Fruit fly (Drosophila melanogaster) whole organism, embryonic: Measurements from ENCODE around the gene ckd.

Experiments used
- B-H2 ChIP-seq: fragments of 200-800 bp; sonication (Bioruptor generic); optimal IDR thresholded peaks from 2 replicates; lab custom pipeline; 2018; ENCODE audit warnings: missing biosample characterization, mild to moderate bottlenecking, missing genetic modification characterization
- Bdp1 ChIP-seq: fragments of 200-800 bp; sonication (Bioruptor generic); optimal IDR thresholded peaks from 3 replicates; lab custom pipeline; 2016; ENCODE audit warnings: missing biosample characterization, missing genetic modification characterization
- CG10274 ChIP-seq: fragments of 200-800 bp; sonication (Bioruptor generic); optimal IDR thresholded peaks from 3 replicates; lab custom pipeline; 2017; ENCODE audit warnings: missing biosample characterization, mild to moderate bottlenecking, missing genetic modification characterization
- CG10462 ChIP-seq: fragments of 200-800 bp; sonication (Bioruptor generic); optimal IDR thresholded peaks from 2 replicates; lab custom pipeline; 2016; ENCODE audit warnings: missing biosample characterization, missing genetic modification characterization
- CG10543 ChIP-seq: fragments of 200-800 bp; sonication (Bioruptor generic); optimal IDR thresholded peaks from 3 replicates; lab custom pipeline; 2017; ENCODE audit warnings: missing biosample characterization, mild to moderate bottlenecking, missing genetic modification characterization, moderate library complexity
- CG10979 ChIP-seq: fragments of 200-800 bp; sonication (Bioruptor generic); optimal IDR thresholded peaks from 2 replicates; lab custom pipeline; 2018; ENCODE audit warnings: missing biosample characterization, mild to moderate bottlenecking, missing genetic modification characterization, moderate library complexity
- CG11560 ChIP-seq: fragments of 200-800 bp; sonication (Bioruptor generic); IDR thresholded peaks from 3 replicates; pipeline ENCODE4 v1.3.6; 2022; ENCODE audit warnings: missing biosample characterization, missing genetic modification characterization
- CG15011 ChIP-seq: fragments of 200-800 bp; sonication (Bioruptor generic); optimal IDR thresholded peaks from 3 replicates; lab custom pipeline; 2018; ENCODE audit warnings: missing biosample characterization, mild to moderate bottlenecking, missing genetic modification characterization
- CG15514 ChIP-seq: fragments of 200-800 bp; sonication (Bioruptor generic); optimal IDR thresholded peaks from 3 replicates; lab custom pipeline; 2017; ENCODE audit warnings: missing biosample characterization, missing genetic modification characterization, mild to moderate bottlenecking, moderate library complexity, missing genetic modification reagents
- CG17568 ChIP-seq: fragments of 200-800 bp; sonication (Bioruptor generic); optimal IDR thresholded peaks from 2 replicates; lab custom pipeline; 2018; ENCODE audit warnings: missing biosample characterization, mild to moderate bottlenecking, missing genetic modification characterization, moderate library complexity
- CG1792 ChIP-seq: fragments of 200-800 bp; sonication (Bioruptor generic); optimal IDR thresholded peaks from 2 replicates; lab custom pipeline; 2016; ENCODE audit warnings: missing biosample characterization, missing genetic modification characterization
- CG1832 ChIP-seq: fragments of 200-800 bp; sonication (Bioruptor generic); optimal IDR thresholded peaks from 2 replicates; lab custom pipeline; 2017; ENCODE audit warnings: missing biosample characterization, mild to moderate bottlenecking, missing genetic modification characterization, inconsistent platforms
- CG2875 ChIP-seq: fragments of 200-800 bp; sonication (Bioruptor generic); optimal IDR thresholded peaks from 2 replicates; lab custom pipeline; 2017; ENCODE audit warnings: missing biosample characterization, mild to moderate bottlenecking, missing genetic modification characterization, missing genetic modification reagents
- CG30431 ChIP-seq: fragments of 200-800 bp; sonication (Bioruptor generic); optimal IDR thresholded peaks from 2 replicates; lab custom pipeline; 2017; ENCODE audit warnings: missing biosample characterization, missing genetic modification characterization
- CG32772 ChIP-seq: fragments of 200-800 bp; sonication (Bioruptor generic); IDR thresholded peaks from 2 replicates; pipeline ENCODE4 v1.3.6; 2022; ENCODE audit warnings: missing biosample characterization, missing genetic modification characterization
- CG3407 ChIP-seq: fragments of 200-800 bp; sonication (Bioruptor generic); optimal IDR thresholded peaks from 2 replicates; lab custom pipeline; 2018; ENCODE audit warnings: missing biosample characterization, mild to moderate bottlenecking, missing genetic modification characterization
- CG3838 ChIP-seq: fragments of 200-800 bp; sonication (Bioruptor generic); optimal IDR thresholded peaks from 3 replicates; lab custom pipeline; 2016; ENCODE audit warnings: missing biosample characterization, missing genetic modification characterization
- CG4360 ChIP-seq: fragments of 200-800 bp; sonication (Bioruptor generic); IDR thresholded peaks from 2 replicates; pipeline ENCODE4 v1.3.6; 2022; ENCODE audit warnings: missing biosample characterization, missing genetic modification characterization
- CG6765 ChIP-seq: fragments of 200-800 bp; sonication (Bioruptor generic); optimal IDR thresholded peaks from 3 replicates; lab custom pipeline; 2017; ENCODE audit warnings: missing biosample characterization, mild to moderate bottlenecking, missing genetic modification characterization
- CG7928 ChIP-seq: fragments of 200-800 bp; sonication (Bioruptor generic); optimal IDR thresholded peaks from 2 replicates; lab custom pipeline; 2017; ENCODE audit warnings: missing biosample characterization, mild to moderate bottlenecking, missing genetic modification characterization
- CG8388 ChIP-seq: fragments of 200-800 bp; sonication (Bioruptor generic); optimal IDR thresholded peaks from 2 replicates; lab custom pipeline; 2019; ENCODE audit warnings: missing biosample characterization, mild to moderate bottlenecking, missing genetic modification characterization, moderate library complexity
- CkIIα-i1 ChIP-seq: fragments of 200-800 bp; sonication (Bioruptor generic); IDR thresholded peaks from 2 replicates; pipeline ENCODE4 v1.3.6; 2022; ENCODE audit warnings: missing biosample characterization, missing genetic modification characterization
- H2.0 ChIP-seq: fragments of 200-800 bp; sonication (Bioruptor generic); IDR thresholded peaks from 2 replicates; pipeline ENCODE4 v1.3.6; 2022; ENCODE audit warnings: missing biosample characterization, missing genetic modification characterization
- Hand ChIP-seq: fragments of 200-800 bp; sonication (Bioruptor generic); optimal IDR thresholded peaks from 2 replicates; lab custom pipeline; 2017; ENCODE audit warnings: mild to moderate bottlenecking, missing biosample characterization, missing genetic modification reagents, missing genetic modification characterization
- Hmx ChIP-seq: fragments of 200-800 bp; sonication (Bioruptor generic); optimal IDR thresholded peaks from 2 replicates; lab custom pipeline; 2016; ENCODE audit warnings: missing biosample characterization, missing genetic modification characterization
- Med ChIP-seq: fragments of 200-800 bp; sonication (Bioruptor generic); peaks from one replicate; lab custom pipeline; 2016; ENCODE audit warnings: missing biosample characterization, missing genetic modification characterization, mild to moderate bottlenecking, inconsistent platforms, moderate library complexity
- Oaz ChIP-seq: fragments of 200-800 bp; sonication (Bioruptor generic); IDR thresholded peaks from 2 replicates; pipeline ENCODE4 v1.3.6; 2022; ENCODE audit warnings: missing biosample characterization, missing genetic modification characterization
- Pdp1 ChIP-seq, 2 experiments: fragments of 200-800 bp; sonication (Bioruptor generic); optimal IDR thresholded peaks; 3 replicates each; lab custom pipeline; 2016; ENCODE audit warnings: missing biosample characterization in 2 of 2, missing genetic modification characterization in 2 of 2, mild to moderate bottlenecking in 1 of 2, moderate library complexity in 1 of 2
- Ptx1 ChIP-seq: fragments of 200-800 bp; sonication (Bioruptor generic); IDR thresholded peaks from 2 replicates; pipeline ENCODE4 v1.3.6; 2022; ENCODE audit warnings: missing biosample characterization, missing genetic modification characterization
- Scr ChIP-seq: fragments of 200-800 bp; sonication (Bioruptor generic); IDR thresholded peaks from 2 replicates; pipeline ENCODE4 v1.3.6; 2022; ENCODE audit warnings: missing biosample characterization, missing genetic modification characterization; ENCODE audit not compliant: partially characterized antibody
- Usf ChIP-seq: fragments of 200-800 bp; sonication (Bioruptor generic); optimal IDR thresholded peaks from 2 replicates; lab custom pipeline; 2017; ENCODE audit warnings: missing genotype, missing biosample characterization, missing genetic modification characterization
- amos ChIP-seq: fragments of 200-800 bp; sonication (Bioruptor generic); IDR thresholded peaks from 2 replicates; pipeline ENCODE4 v1.3.6; 2022; ENCODE audit warnings: missing biosample characterization, missing genetic modification characterization; ENCODE audit not compliant: partially characterized antibody
- ato ChIP-seq: fragments of 200-800 bp; sonication (Bioruptor generic); IDR thresholded peaks from 2 replicates; pipeline ENCODE4 v1.3.6; 2022; ENCODE audit warnings: missing biosample characterization, missing genetic modification characterization; ENCODE audit not compliant: partially characterized antibody
- caup ChIP-seq: fragments of 200-800 bp; sonication (Bioruptor generic); optimal IDR thresholded peaks from 3 replicates; lab custom pipeline; 2017; ENCODE audit warnings: missing biosample characterization, mild to moderate bottlenecking, missing genetic modification characterization, moderate library complexity; ENCODE audit not compliant: severe bottlenecking
- ci ChIP-seq: fragments of 200-800 bp; sonication (Bioruptor generic); IDR thresholded peaks from 3 replicates; pipeline ENCODE4 v1.3.6; 2022; ENCODE audit warnings: missing biosample characterization, missing genetic modification characterization
- dmrt99B ChIP-seq: fragments of 200-800 bp; sonication (Bioruptor generic); optimal IDR thresholded peaks from 2 replicates; lab custom pipeline; 2018; ENCODE audit warnings: missing biosample characterization, mild to moderate bottlenecking, missing genetic modification characterization, moderate library complexity
- gcm2 ChIP-seq: fragments of 200-800 bp; sonication (Bioruptor generic); optimal IDR thresholded peaks from 2 replicates; lab custom pipeline; 2016; ENCODE audit warnings: missing biosample characterization, missing genetic modification characterization
- org-1 ChIP-seq: fragments of 200-800 bp; sonication (Bioruptor generic); optimal IDR thresholded peaks from 2 replicates; lab custom pipeline; 2017; ENCODE audit warnings: missing biosample characterization, missing genetic modification characterization
- pb ChIP-seq: fragments of 200-800 bp; sonication (Bioruptor generic); optimal IDR thresholded peaks from 3 replicates; lab custom pipeline; 2016; ENCODE audit warnings: missing biosample characterization, missing genetic modification characterization
- scrt ChIP-seq: fragments of 200-800 bp; sonication (Bioruptor generic); optimal IDR thresholded peaks from 2 replicates; lab custom pipeline; 2018; ENCODE audit warnings: missing biosample characterization, mild to moderate bottlenecking, missing genetic modification characterization, moderate library complexity
- sna ChIP-seq: fragments of 200-800 bp; sonication (Bioruptor generic); IDR thresholded peaks from 2 replicates; pipeline ENCODE4 v1.3.6; 2022; ENCODE audit warnings: missing biosample characterization, missing genetic modification characterization; ENCODE audit not compliant: partially characterized antibody
- so ChIP-seq: fragments of 200-800 bp; sonication (Bioruptor generic); IDR thresholded peaks from 3 replicates; pipeline ENCODE4 v1.3.6; 2022; ENCODE audit warnings: missing biosample characterization, missing genetic modification characterization
- ssp ChIP-seq: fragments of 200-800 bp; sonication (Bioruptor generic); IDR thresholded peaks from 2 replicates; pipeline ENCODE4 v1.3.6; 2022; ENCODE audit warnings: missing biosample characterization, missing genetic modification characterization
- unc-4 ChIP-seq: fragments of 200-800 bp; sonication (Bioruptor generic); IDR thresholded peaks from 2 replicates; pipeline ENCODE4 v1.3.6; 2022; ENCODE audit warnings: missing biosample characterization, missing genetic modification characterization; ENCODE audit not compliant: partially characterized antibody
- unpg ChIP-seq: fragments of 200-800 bp; sonication (Bioruptor generic); optimal IDR thresholded peaks from 3 replicates; lab custom pipeline; 2018; ENCODE audit warnings: missing biosample characterization, mild to moderate bottlenecking, missing genetic modification characterization, moderate library complexity
- usp ChIP-seq: fragments of >200 bp; optimal IDR thresholded peaks from 2 replicates; lab custom pipeline; 2017; ENCODE audit warnings: missing biosample characterization, missing genetic modification characterization
- vnd ChIP-seq: fragments of 200-800 bp; sonication (Bioruptor generic); IDR thresholded peaks from 3 replicates; pipeline ENCODE4 v1.3.6; 2022; ENCODE audit warnings: missing biosample characterization, missing genetic modification characterization; ENCODE audit not compliant: partially characterized antibody
- z ChIP-seq: fragments of 200-800 bp; sonication (Bioruptor generic); IDR thresholded peaks from 3 replicates; pipeline ENCODE4 v1.3.6; 2022; ENCODE audit warnings: missing biosample characterization, missing genetic modification characterization

ckd gene

DNA sequence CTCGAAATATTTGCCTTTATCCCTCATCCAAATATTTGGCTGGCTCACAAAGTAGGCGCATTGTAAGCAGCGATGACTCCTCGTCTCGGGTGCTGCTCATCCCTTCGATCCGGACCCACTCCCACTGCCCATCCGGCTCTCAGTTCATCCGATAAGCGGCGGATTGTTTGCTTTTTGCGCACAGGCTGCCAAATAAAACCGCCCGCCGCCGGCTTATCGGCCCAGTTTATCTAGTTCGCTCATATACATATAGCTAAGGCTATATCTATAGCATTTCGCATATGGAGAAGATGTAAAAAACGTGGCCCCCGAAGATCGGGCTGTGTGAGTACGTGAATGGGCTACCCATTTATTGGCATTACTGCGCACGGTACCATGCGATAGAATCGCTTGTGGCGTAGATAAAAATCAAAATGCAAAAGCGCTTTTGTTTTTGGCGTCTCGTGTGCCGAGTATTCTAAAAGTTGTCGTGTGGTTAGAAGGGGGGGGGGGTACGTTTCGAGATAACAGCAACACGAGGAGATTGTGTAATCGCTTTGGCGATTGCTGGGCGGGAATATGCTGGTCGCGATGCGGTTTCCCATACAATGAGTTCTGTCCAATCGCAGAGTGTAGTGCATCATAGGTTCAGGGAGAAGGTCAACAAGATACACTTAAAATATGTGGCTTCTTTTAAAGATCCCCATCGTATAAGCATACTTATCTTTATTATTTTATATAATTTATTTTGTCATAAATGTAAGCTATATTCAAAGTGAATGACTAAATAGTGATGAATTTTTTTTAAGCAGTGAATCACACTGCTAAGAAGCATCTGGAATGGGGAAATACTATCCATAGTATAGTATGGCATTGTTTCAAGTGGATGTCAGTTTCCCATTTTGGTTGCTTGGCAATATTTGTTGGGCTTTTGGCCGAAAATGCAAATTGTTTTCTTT lies 51.3 kb downstream of the ckd start (continued):
- 0 out of 3 replicates have a peak, but pooled peaks have one; percentile 23 for TF ChIP-seq vnd (GFP tag; lab: Robert Waterston, UW)
- peak; percentile 75 for TF ChIP-seq Med
- TF ChIP-seq CG8388 (GFP tag; lab: Kevin White, UChicago): no peak
- TF ChIP-seq ci: no peak
- no peak for TF ChIP-seq CG1792 (GFP tag; lab: Kevin White, UChicago)
- no peak for TF ChIP-seq CG3407 (GFP tag; lab: Kevin White, UChicago)
- TF ChIP-seq Usf (GFP tag; lab: Kevin White, UChicago): no peak
- no peak for TF ChIP-seq Ptx1 (GFP tag; lab: Robert Waterston, UW)
- no peak for TF ChIP-seq sna
- no peak for TF ChIP-seq Scr (GFP tag; lab: Robert Waterston, UW)
- no peak for TF ChIP-seq CG17568 (GFP tag; lab: Kevin White, UChicago)
- TF ChIP-seq pb (GFP tag; lab: Kevin White, UChicago): no peak
- TF ChIP-seq amos (GFP tag; lab: Robert Waterston, UW): no peak
- peak in 1 of 2 experiments; percentile 95 for TF ChIP-seq Pdp1 (GFP tag; optimal IDR thresholded peaks at IDR 0.05; lab: Kevin White, UChicago)
- TF ChIP-seq unc-4 (GFP tag; lab: Robert Waterston, UW): no peak
- no peak for TF ChIP-seq CG15514 (GFP tag; lab: Kevin White, UChicago)
- no peak for TF ChIP-seq org-1
- TF ChIP-seq CG2875 (GFP tag; lab: Kevin White, UChicago): no peak
- TF ChIP-seq CkIIα-i1 (GFP tag; lab: Robert Waterston, UW): no peak
- TF ChIP-seq CG10979 (tag; lab: Kevin White, UChicago): no peak
- TF ChIP-seq CG10274 (GFP tag; lab: Kevin White, UChicago): no peak
- no peak for TF ChIP-seq CG3838 (GFP tag; lab: Kevin White, UChicago)
- no peak for TF ChIP-seq gcm2 (GFP tag; lab: Kevin White, UChicago)
- no peak for TF ChIP-seq Hand (GFP tag; lab: Kevin White, UChicago)
- TF ChIP-seq ssp (GFP tag; lab: Robert Waterston, UW): no peak
- TF ChIP-seq z (GFP tag; lab: Robert Waterston, UW): no peak
- no peak for TF ChIP-seq ato
- no peak for TF ChIP-seq Hmx (GFP tag; lab: Kevin White, UChicago)
- TF ChIP-seq unpg: no peak
- TF ChIP-seq Oaz: no peak
- no peak for TF ChIP-seq dmrt99B (tag; lab: Kevin White, UChicago)
- TF ChIP-seq CG11560: no peak
- peak; percentile 36 for TF ChIP-seq CG6765 (GFP tag; lab: Kevin White, UChicago)
- TF ChIP-seq H2.0 (GFP tag; lab: Robert Waterston, UW): no peak
- TF ChIP-seq CG15011 (GFP tag; lab: Kevin White, UChicago): no peak
- no peak for TF ChIP-seq B-H2 (GFP tag; lab: Kevin White, UChicago)
- no peak for TF ChIP-seq CG30431 (GFP tag; lab: Kevin White, UChicago)
- no peak for TF ChIP-seq CG7928
- TF ChIP-seq CG1832 (GFP tag; lab: Kevin White, UChicago): no peak
- no peak for TF ChIP-seq CG10462 (GFP tag; lab: Kevin White, UChicago)
- no peak for TF ChIP-seq CG4360 (GFP tag; lab: Robert Waterston, UW)
- no peak for TF ChIP-seq scrt
- TF ChIP-seq so (GFP tag; lab: Robert Waterston, UW): no peak
- TF ChIP-seq CG32772: no peak
- TF ChIP-seq caup (GFP tag; lab: Kevin White, UChicago): peak; percentile 41
- no peak for TF ChIP-seq Bdp1 (GFP tag; lab: Kevin White, UChicago)
- TF ChIP-seq CG10543 (GFP tag; lab: Kevin White, UChicago): peak; percentile 63
- TF ChIP-seq usp (GFP tag; lab: Kevin White, UChicago): no peak
